Worm (Caenorhabditis elegans) whole organism, young adult: Measurements from ENCODE around the gene cacn-1.

Experiments
- B0019.2 ChIP-seq: fragments of 200-800 bp; sonication (Bioruptor generic); conservative IDR thresholded peaks from 2 replicates; pipeline ENCODE4 v1.3.6; 2022; ENCODE audit warnings: missing genetic modification reagents, missing genetic modification characterization, missing compliant biosample characterization
- F10E7.11 ChIP-seq: sonication (generic microtip); optimal IDR thresholded peaks from 2 replicates; lab custom pipeline; 2017; ENCODE audit warnings: mild to moderate bottlenecking, missing genetic modification characterization, moderate library complexity, missing compliant biosample characterization
- F49E8.2 ChIP-seq: sonication (generic microtip); optimal IDR thresholded peaks from 3 replicates; lab custom pipeline; 2017; ENCODE audit warnings: missing genetic modification characterization, mild to moderate bottlenecking, missing compliant biosample characterization, antibody characterized with exemption, moderate library complexity; ENCODE audit not compliant: insufficient read depth
- F52B5.7 ChIP-seq: sonication (generic microtip); optimal IDR thresholded peaks from 2 replicates; lab custom pipeline; 2016; ENCODE audit warnings: mild to moderate bottlenecking, missing genetic modification characterization, missing compliant biosample characterization
- Y56A3A.18 ChIP-seq: fragments of 200-800 bp; sonication (Bioruptor generic); IDR thresholded peaks from 2 replicates; pipeline ENCODE4 v1.3.6; 2022; ENCODE audit warnings: missing genetic modification reagents, missing genetic modification characterization, missing compliant biosample characterization
- ama-1 ChIP-seq, 3 experiments: fragments of 150-350 bp in 1 of 3; sonication (generic microtip) in 2 of 3; optimal IDR thresholded peaks; 2 replicates each; lab custom pipeline; 2014 to 2018; ENCODE audit warnings: missing biosample characterization in 2 of 3, missing genetic modification characterization in 2 of 3, missing genetic modification reagents in 2 of 3
- aptf-2 ChIP-seq: fragments of 200-800 bp; sonication (Bioruptor generic); conservative IDR thresholded peaks from 2 replicates; pipeline ENCODE4 v1.3.6; 2022; ENCODE audit warnings: missing genetic modification reagents, missing genetic modification characterization, missing compliant biosample characterization
- aptf-3 ChIP-seq: fragments of 200-800 bp; sonication (Bioruptor generic); IDR thresholded peaks from 2 replicates; pipeline ENCODE4 v1.3.6; 2022; ENCODE audit warnings: missing genetic modification characterization, missing compliant biosample characterization
- atf-7 ChIP-seq: sonication (generic microtip); optimal IDR thresholded peaks from 2 replicates; lab custom pipeline; 2017; ENCODE audit warnings: mild to moderate bottlenecking, missing genetic modification characterization, missing compliant biosample characterization
- attf-6 ChIP-seq: fragments of 200-800 bp; sonication (Bioruptor generic); IDR thresholded peaks from 2 replicates; pipeline ENCODE4 v1.3.6; 2022; ENCODE audit warnings: missing genetic modification reagents, missing genetic modification characterization, missing compliant biosample characterization
- cebp-1 ChIP-seq, 2 experiments: fragments of 200-800 bp in 1 of 2; sonication (Bioruptor generic) in 1 of 2; sonication (generic microtip) in 1 of 2; IDR thresholded peaks in 1 of 2; optimal IDR thresholded peaks in 1 of 2; 2 replicates each; pipeline versions ENCODE4 v1.3.6 to Lab custom; 2017 to 2022; ENCODE audit warnings: missing compliant biosample characterization in 2 of 2, missing genetic modification characterization in 2 of 2, mild to moderate bottlenecking in 1 of 2, missing genetic modification reagents in 1 of 2, moderate library complexity in 1 of 2
- cebp-2 ChIP-seq: fragments of 200-800 bp; sonication (Bioruptor generic); IDR thresholded peaks from 2 replicates; pipeline ENCODE4 v1.3.6; 2022; ENCODE audit warnings: missing genetic modification characterization, missing compliant biosample characterization
- ceh-58 ChIP-seq: fragments of 200-800 bp; sonication (Bioruptor generic); IDR thresholded peaks from 2 replicates; pipeline ENCODE4 v1.3.6; 2022; ENCODE audit warnings: missing genetic modification characterization, missing compliant biosample characterization
- dpff-1 ChIP-seq: sonication (generic microtip); optimal IDR thresholded peaks from 2 replicates; lab custom pipeline; 2017; ENCODE audit warnings: mild to moderate bottlenecking, missing genetic modification characterization, missing compliant biosample characterization
- egl-18 ChIP-seq: fragments of 200-800 bp; sonication (Bioruptor generic); IDR thresholded peaks from 2 replicates; pipeline ENCODE4 v1.3.6; 2022; ENCODE audit warnings: missing genetic modification reagents, missing genetic modification characterization, missing compliant biosample characterization
- hrde-1 ChIP-seq: sonication (generic microtip); optimal IDR thresholded peaks from 2 replicates; lab custom pipeline; 2016; ENCODE audit warnings: missing genetic modification characterization, mild to moderate bottlenecking, missing compliant biosample characterization, moderate library complexity, missing genotype, missing genetic modification reagents, borderline replicate concordance
- lag-1 ChIP-seq: fragments of 200-800 bp; sonication (Bioruptor generic); IDR thresholded peaks from 2 replicates; pipeline ENCODE4 v1.3.6; 2022; ENCODE audit warnings: missing genetic modification reagents, missing genetic modification characterization, missing compliant biosample characterization
- let-526 ChIP-seq: fragments of 200-800 bp; sonication (Bioruptor generic); IDR thresholded peaks from 2 replicates; pipeline ENCODE4 v1.3.6; 2022; ENCODE audit warnings: missing genetic modification reagents, missing genetic modification characterization, missing compliant biosample characterization
- lin-26 ChIP-seq: fragments of 200-800 bp; sonication (Bioruptor generic); IDR thresholded peaks from 2 replicates; pipeline ENCODE4 v1.3.6; 2022; ENCODE audit warnings: missing genetic modification reagents, missing genetic modification characterization, missing compliant biosample characterization
- lin-54 ChIP-seq: fragments of 200-800 bp; sonication (Bioruptor generic); optimal IDR thresholded peaks from 2 replicates; lab custom pipeline; 2018; ENCODE audit warnings: mild to moderate bottlenecking, missing genetic modification characterization, missing compliant biosample characterization
- madf-10 ChIP-seq: sonication (generic microtip); optimal IDR thresholded peaks from 2 replicates; lab custom pipeline; 2016; ENCODE audit warnings: mild to moderate bottlenecking, missing genetic modification characterization, missing compliant biosample characterization
- mel-28 ChIP-seq: sonication (generic microtip); optimal IDR thresholded peaks from 2 replicates; lab custom pipeline; 2016; ENCODE audit warnings: borderline replicate concordance, mild to moderate bottlenecking, missing genetic modification characterization, missing compliant biosample characterization
- mxl-1 ChIP-seq: sonication (generic microtip); optimal IDR thresholded peaks from 2 replicates; lab custom pipeline; 2016; ENCODE audit warnings: missing genetic modification characterization, missing compliant biosample characterization
- nfyb-1 ChIP-seq: fragments of 200-800 bp; sonication (Bioruptor generic); IDR thresholded peaks from 2 replicates; pipeline ENCODE4 v1.3.6; 2022; ENCODE audit warnings: missing genetic modification reagents, missing genetic modification characterization, missing compliant biosample characterization
- nhr-90 ChIP-seq: sonication (generic microtip); optimal IDR thresholded peaks from 2 replicates; lab custom pipeline; 2016; ENCODE audit warnings: missing genotype, mild to moderate bottlenecking, missing genetic modification characterization, missing compliant biosample characterization
- rec-8 ChIP-seq, 2 experiments: sonication (generic microtip); optimal IDR thresholded peaks; 2 replicates each; lab custom pipeline; 2016; ENCODE audit warnings: mild to moderate bottlenecking in 2 of 2, missing genetic modification characterization in 2 of 2, missing genetic modification reagents in 2 of 2, missing genotype in 2 of 2, missing biosample characterization in 1 of 2, missing compliant biosample characterization in 1 of 2, moderate library complexity in 1 of 2
- sptf-2 ChIP-seq: fragments of 200-800 bp; sonication (Bioruptor generic); optimal IDR thresholded peaks from 2 replicates; lab custom pipeline; 2018; ENCODE audit warnings: mild to moderate bottlenecking, missing genetic modification characterization, missing compliant biosample characterization
- zfh-2 ChIP-seq: fragments of 200-800 bp; sonication (Bioruptor generic); conservative IDR thresholded peaks from 2 replicates; pipeline ENCODE4 v1.3.6; 2022; ENCODE audit warnings: missing genetic modification reagents, missing genetic modification characterization, missing compliant biosample characterization

Gene cacn-1

DNA sequence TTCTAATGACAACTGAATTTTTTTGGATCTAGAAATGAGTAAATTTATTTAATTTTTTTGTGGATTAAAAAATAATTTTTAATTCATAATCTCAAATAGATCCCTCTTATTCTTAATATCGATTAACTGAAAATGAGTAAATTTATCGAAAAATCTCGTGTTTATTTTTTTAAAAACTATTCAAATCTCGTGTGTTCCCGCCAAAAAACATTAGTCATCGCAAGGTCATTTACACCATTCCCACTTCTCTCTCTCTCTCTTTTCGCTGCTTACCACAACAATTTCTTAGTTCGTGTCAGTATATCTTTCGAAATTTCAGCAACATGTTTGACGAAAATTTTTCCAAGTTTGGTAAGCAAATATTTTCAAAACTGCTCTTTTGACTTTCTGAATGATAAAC lies 45.5 kb upstream of the cacn-1 start:
- TF ChIP-seq let-526, result no peak
- no peak for TF ChIP-seq Y56A3A.18 (GFP tag; lab: Robert Waterston, UW)
- TF ChIP-seq lin-54 (GFP tag; lab: Kevin White, UChicago), result no peak
- TF ChIP-seq F49E8.2, result no peak
- no peak for TF ChIP-seq ama-1 (optimal IDR thresholded peaks at IDR 0.05; lab: Kevin White, UChicago)
- TF ChIP-seq ama-1 (GFP tag; optimal IDR thresholded peaks at IDR 0.05; lab: Kevin White, UChicago), result no peak
- no peak for TF ChIP-seq F52B5.7
- TF ChIP-seq egl-18 (GFP tag; lab: Robert Waterston, UW), result no peak
- no peak for TF ChIP-seq B0019.2
- TF ChIP-seq ceh-58 (GFP tag; lab: Robert Waterston, UW), result no peak
- TF ChIP-seq aptf-3 (GFP tag; lab: Robert Waterston, UW), result no peak
- TF ChIP-seq rec-8 (tag; optimal IDR thresholded peaks at IDR 0.05; lab: Kevin White, UChicago), result no peak
- no peak for TF ChIP-seq dpff-1 (tag; lab: Kevin White, UChicago)
- no peak for TF ChIP-seq cebp-2 (GFP tag; lab: Robert Waterston, UW)
- TF ChIP-seq mel-28 (tag; lab: Kevin White, UChicago), result no peak
- TF ChIP-seq nhr-90 (tag; lab: Kevin White, UChicago), result no peak
- TF ChIP-seq madf-10 (tag; lab: Kevin White, UChicago), result no peak
- TF ChIP-seq hrde-1 (tag; lab: Kevin White, UChicago), result no peak
- TF ChIP-seq, all 124 proteins: peak for 0

DNA sequence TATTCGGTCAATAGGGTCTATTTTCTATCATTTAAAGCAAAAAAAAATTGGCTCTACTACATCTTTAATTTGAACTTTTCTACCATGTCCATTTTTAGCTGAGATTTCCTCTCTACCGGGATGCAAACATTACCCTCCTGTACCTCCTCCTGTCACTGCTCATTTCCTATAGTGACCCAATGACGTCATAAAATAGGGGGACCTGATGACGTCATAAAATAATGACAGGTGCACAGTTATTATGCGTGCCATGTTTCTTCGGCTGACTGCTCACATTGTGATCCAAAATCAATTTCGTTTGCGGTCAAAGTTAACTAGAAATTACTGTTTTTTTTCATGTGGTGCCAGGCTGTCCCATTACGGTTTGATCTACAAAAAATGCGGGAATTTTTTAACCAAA lies 45.0 kb upstream of the cacn-1 start:
- TF ChIP-seq mxl-1, result no peak
- peak; percentile 6 for TF ChIP-seq atf-7 (tag; lab: Kevin White, UChicago)

DNA sequence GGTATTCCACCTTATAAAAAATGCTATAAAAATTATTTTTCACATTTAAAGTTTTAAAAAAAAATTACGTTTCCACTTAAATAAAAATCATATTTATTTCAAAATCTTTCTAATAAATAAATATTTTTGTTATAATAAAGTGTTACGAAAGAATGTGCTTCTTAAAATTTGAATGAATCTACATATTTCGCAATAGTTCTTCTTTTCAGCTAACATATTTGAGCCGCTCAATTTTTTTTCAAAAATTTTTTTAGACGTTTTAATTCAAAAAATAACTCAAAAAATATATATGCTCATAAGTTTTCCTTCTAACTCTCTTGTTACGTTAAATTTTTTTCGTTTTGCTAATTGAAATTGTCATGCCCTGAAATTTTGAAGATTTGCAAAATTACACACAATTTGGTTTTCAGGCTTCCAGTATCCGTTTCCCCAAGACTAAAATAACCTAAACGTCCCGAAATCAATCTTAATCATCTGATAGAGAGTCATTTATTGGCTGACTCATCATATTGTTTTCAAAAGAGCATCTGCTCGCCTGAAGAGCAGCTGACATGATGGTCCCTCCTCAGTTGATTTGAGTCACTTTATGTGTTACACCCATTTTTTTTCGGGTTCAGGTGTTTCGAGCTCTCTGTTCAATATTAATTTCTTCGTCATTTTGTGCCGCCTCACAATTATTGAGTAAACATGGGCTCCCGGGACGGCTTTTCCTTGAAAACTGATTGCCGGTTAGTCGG lies 36.5 kb upstream of the cacn-1 start, which contains the start of gene efhd-1:
TSS of gene efhd-1 (plus strand) at position 582 of the 737 bp plus-strand sequence.
- TF ChIP-seq nfyb-1, result no peak
- TF ChIP-seq lin-26 (GFP tag; lab: Robert Waterston, UW), result no peak
- TF ChIP-seq cebp-1 (GFP tag; IDR thresholded peaks at IDR 0.05; lab: Robert Waterston, UW), result no peak
- peak; percentile 91 for TF ChIP-seq cebp-1 (tag; optimal IDR thresholded peaks at IDR 0.05; lab: Kevin White, UChicago)
- no peak for TF ChIP-seq cebp-2 (GFP tag; lab: Robert Waterston, UW)

DNA sequence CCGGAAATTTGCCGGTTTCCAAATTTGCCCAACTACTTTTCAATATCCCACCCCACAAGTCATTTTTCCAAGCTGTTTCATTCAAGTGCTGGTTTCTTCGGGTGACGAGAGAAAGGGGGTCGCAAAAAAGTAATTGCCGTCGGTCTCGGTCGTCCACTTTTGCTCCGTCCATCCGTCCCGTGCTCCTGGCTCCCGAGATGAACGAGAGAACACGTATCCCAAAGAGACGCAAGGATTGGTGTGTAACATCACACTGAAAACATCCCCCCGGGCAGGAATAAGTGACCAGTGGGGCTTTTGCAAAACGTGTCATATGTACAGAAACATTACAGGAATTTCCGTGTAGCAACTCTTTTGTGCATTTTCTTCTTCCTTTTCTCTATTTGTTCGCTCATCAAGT lies 34.7 kb upstream of the cacn-1 start:
- peak; percentile 50; the same call in 1 of the 2 replicates for TF ChIP-seq zfh-2 (GFP tag; lab: Robert Waterston, UW)
- no peak for TF ChIP-seq aptf-2 (GFP tag; lab: Robert Waterston, UW)

DNA sequence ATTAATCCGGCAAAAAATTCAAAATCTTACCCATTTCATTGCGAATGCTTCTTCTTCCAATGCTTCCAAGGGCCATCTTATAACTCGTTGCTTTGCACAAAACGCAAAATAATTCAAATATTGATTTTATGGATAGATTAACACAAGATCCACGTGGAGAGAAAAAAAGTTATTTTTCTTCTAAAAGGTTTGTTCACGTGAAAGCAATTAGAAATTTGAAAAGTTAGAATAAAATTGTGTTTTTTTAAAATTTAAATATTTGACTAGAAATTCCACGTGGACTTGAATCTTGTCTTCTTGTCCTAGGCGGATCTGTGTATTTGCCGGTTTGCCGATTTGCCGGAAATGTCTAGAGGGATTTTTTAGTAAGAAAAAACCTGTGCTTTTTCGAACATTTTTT lies 33.2 kb upstream of the cacn-1 start, which contains the start of gene Y48B6A.5:
TSS of gene Y48B6A.5 (minus strand) at position 101 of the 400 bp plus-strand sequence.
- no peak for TF ChIP-seq F10E7.11 (tag; lab: Kevin White, UChicago)
- TF ChIP-seq sptf-2 (GFP tag; lab: Kevin White, UChicago), result no peak
- no peak for TF ChIP-seq mxl-1
- no peak for TF ChIP-seq lag-1 (GFP tag; lab: Robert Waterston, UW)
- TF ChIP-seq, all 124 proteins: peak for 0

DNA sequence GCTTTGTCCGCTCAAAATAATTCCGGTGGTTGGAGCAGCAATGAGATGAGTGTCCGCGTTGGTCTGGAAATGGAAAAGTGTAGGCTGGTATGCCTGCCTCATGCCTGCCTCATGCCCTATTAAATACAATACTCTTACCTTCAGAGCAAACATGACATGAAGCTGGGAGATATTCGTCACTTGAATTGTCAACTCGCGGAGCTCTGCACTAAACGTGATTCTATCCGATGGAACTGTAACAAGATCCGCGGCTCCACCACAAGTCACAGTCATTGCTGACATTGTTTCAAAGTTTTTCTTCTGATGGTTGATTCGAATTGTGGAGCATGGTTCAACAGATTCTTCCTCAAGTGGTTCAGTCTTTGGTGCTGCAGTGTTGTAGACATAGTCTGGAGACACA lies 31.2 kb upstream of the cacn-1 start:
- TF ChIP-seq attf-6 (GFP tag; lab: Robert Waterston, UW), result no peak
